Worm (Caenorhabditis elegans) whole organism, L4 larva: Measurements from ENCODE around the gene aptf-3.

Experiments used
- F10B5.3 ChIP-seq: sonication (generic microtip); optimal IDR thresholded peaks from 2 replicates; lab custom pipeline; 2016; ENCODE audit warnings: mild to moderate bottlenecking, missing genetic modification characterization, missing compliant biosample characterization
- F49E8.2 ChIP-seq: sonication (generic microtip); optimal IDR thresholded peaks from 2 replicates; lab custom pipeline; 2016; ENCODE audit warnings: missing compliant biosample characterization, mild to moderate bottlenecking, missing genetic modification characterization, borderline replicate concordance
- R02D3.7 ChIP-seq: fragments of 150-350 bp; sonication (generic microtip); optimal IDR thresholded peaks from 3 replicates; lab custom pipeline; 2014; ENCODE audit warnings: missing biosample characterization, missing genetic modification characterization
- T20F7.1 ChIP-seq: fragments of 200-800 bp; sonication (Bioruptor generic); optimal IDR thresholded peaks from 2 replicates; lab custom pipeline; 2018; ENCODE audit warnings: mild to moderate bottlenecking, missing genetic modification characterization, missing compliant biosample characterization
- Y105C5A.15 ChIP-seq: fragments of 200-800 bp; sonication (Bioruptor generic); IDR thresholded peaks from 2 replicates; pipeline ENCODE4 v1.3.6; 2022; ENCODE audit warnings: missing genetic modification characterization, missing compliant biosample characterization
- Y5F2A.4 ChIP-seq: fragments of 200-800 bp; sonication (Bioruptor generic); optimal IDR thresholded peaks from 2 replicates; lab custom pipeline; 2018; ENCODE audit warnings: mild to moderate bottlenecking, missing genetic modification characterization, missing compliant biosample characterization
- Y75B8A.6 ChIP-seq: fragments of 200-800 bp; sonication (Bioruptor generic); IDR thresholded peaks from 2 replicates; pipeline ENCODE4 v1.3.6; 2022; ENCODE audit warnings: missing genetic modification reagents, missing genetic modification characterization, missing compliant biosample characterization
- ZK546.5 ChIP-seq, 2 experiments: sonication (generic microtip); optimal IDR thresholded peaks; 2 replicates each; lab custom pipeline; 2017; ENCODE audit warnings: missing biosample characterization in 2 of 2, missing genetic modification characterization in 2 of 2
- aha-1 ChIP-seq: fragments of 150-350 bp; peaks from one replicate; lab custom pipeline; 2014; ENCODE audit warnings: missing biosample characterization, missing genetic modification characterization
- ama-1 ChIP-seq: fragments of 150-350 bp; optimal IDR thresholded peaks from 2 replicates; lab custom pipeline; 2014; ENCODE audit warnings: inconsistent platforms, mixed read lengths
- attf-4 ChIP-seq: sonication (generic microtip); optimal IDR thresholded peaks from 3 replicates; lab custom pipeline; 2017; ENCODE audit warnings: missing biosample characterization, missing genetic modification characterization
- ceh-20 ChIP-seq: fragments of 200-800 bp; sonication (Bioruptor generic); IDR thresholded peaks from 2 replicates; pipeline ENCODE4 v1.3.6; 2022; ENCODE audit warnings: missing genetic modification reagents, missing genetic modification characterization, missing compliant biosample characterization
- ceh-28 ChIP-seq: fragments of 150-350 bp; optimal IDR thresholded peaks from 2 replicates; lab custom pipeline; 2014; ENCODE audit warnings: missing biosample characterization, missing genetic modification reagents, missing genetic modification characterization
- ceh-62 ChIP-seq: sonication (generic microtip); optimal IDR thresholded peaks from 2 replicates; lab custom pipeline; 2017; ENCODE audit warnings: missing biosample characterization, missing genetic modification characterization
- ces-1 ChIP-seq: fragments of 150-350 bp; sonication (generic microtip); optimal IDR thresholded peaks from 4 replicates; lab custom pipeline; 2014; ENCODE audit warnings: missing biosample characterization, missing genetic modification reagents, missing genetic modification characterization
- daf-16 ChIP-seq, 3 experiments: sonication (generic microtip); optimal IDR thresholded peaks; 2 replicates each; lab custom pipeline; 2016 to 2017; ENCODE audit warnings: missing genetic modification characterization in 3 of 3, missing genetic modification reagents in 3 of 3, mild to moderate bottlenecking in 2 of 3, missing compliant biosample characterization in 2 of 3, missing biosample characterization in 1 of 3, moderate library complexity in 1 of 3
- dmd-8 ChIP-seq: fragments of 200-800 bp; sonication (Bioruptor generic); IDR thresholded peaks from 2 replicates; pipeline ENCODE4 v1.3.6; 2022; ENCODE audit warnings: missing genetic modification characterization, missing compliant biosample characterization
- dmd-9 ChIP-seq: fragments of 200-800 bp; sonication (Bioruptor generic); IDR thresholded peaks from 2 replicates; pipeline ENCODE4 v1.3.6; 2022; ENCODE audit warnings: missing genetic modification reagents, missing genetic modification characterization, missing compliant biosample characterization
- dve-1 ChIP-seq: sonication (generic microtip); optimal IDR thresholded peaks from 2 replicates; lab custom pipeline; 2017; ENCODE audit warnings: antibody characterized with exemption, mild to moderate bottlenecking, missing genetic modification characterization, missing compliant biosample characterization; ENCODE audit not compliant: insufficient read depth
- egl-43 ChIP-seq: fragments of 200-800 bp; sonication (Bioruptor generic); IDR thresholded peaks from 2 replicates; pipeline ENCODE4 v1.3.6; 2022; ENCODE audit warnings: missing genetic modification reagents, missing genetic modification characterization, missing compliant biosample characterization
- fkh-10 ChIP-seq: fragments of 150-350 bp; optimal IDR thresholded peaks from 2 replicates; lab custom pipeline; 2014; ENCODE audit warnings: missing biosample characterization, missing genetic modification reagents, missing genetic modification characterization
- gei-8 ChIP-seq: fragments of 200-800 bp; sonication (Bioruptor generic); optimal IDR thresholded peaks from 2 replicates; lab custom pipeline; 2018; ENCODE audit warnings: mild to moderate bottlenecking, missing genetic modification characterization, missing compliant biosample characterization
- hlh-11 ChIP-seq: fragments of 200-800 bp; sonication (Bioruptor generic); optimal IDR thresholded peaks from 2 replicates; lab custom pipeline; 2018; ENCODE audit warnings: mild to moderate bottlenecking, missing genetic modification characterization, missing compliant biosample characterization
- hlh-30 ChIP-seq: sonication (generic microtip); optimal IDR thresholded peaks from 2 replicates; lab custom pipeline; 2017; ENCODE audit warnings: antibody characterized with exemption, mild to moderate bottlenecking, missing genetic modification characterization, missing compliant biosample characterization; ENCODE audit not compliant: insufficient read depth
- hmg-1.1 ChIP-seq: fragments of 200-800 bp; sonication (Bioruptor generic); IDR thresholded peaks from 2 replicates; pipeline ENCODE4 v1.3.6; 2022; ENCODE audit warnings: missing genetic modification reagents, missing genetic modification characterization, missing compliant biosample characterization
- jun-1 ChIP-seq: fragments of 150-350 bp; optimal IDR thresholded peaks from 2 replicates; lab custom pipeline; 2014; ENCODE audit warnings: missing biosample characterization, missing genetic modification reagents, missing genetic modification characterization
- lim-7 ChIP-seq: fragments of 200-800 bp; sonication (Bioruptor generic); IDR thresholded peaks from 2 replicates; pipeline ENCODE4 v1.3.6; 2022; ENCODE audit warnings: missing genetic modification characterization, missing compliant biosample characterization
- lin-1 ChIP-seq: fragments of 200-800 bp; sonication (Bioruptor generic); IDR thresholded peaks from 2 replicates; pipeline ENCODE4 v1.3.6; 2022; ENCODE audit warnings: missing genetic modification reagents, missing genetic modification characterization, missing compliant biosample characterization
- lin-13 ChIP-seq: fragments of 150-350 bp; optimal IDR thresholded peaks from 2 replicates; lab custom pipeline; 2014; ENCODE audit warnings: missing biosample characterization, missing genetic modification reagents, missing genetic modification characterization
- lin-38 ChIP-seq: fragments of 200-800 bp; sonication (Bioruptor generic); IDR thresholded peaks from 2 replicates; pipeline ENCODE4 v1.3.6; 2022; ENCODE audit warnings: missing genetic modification reagents, missing genetic modification characterization, missing compliant biosample characterization
- madf-5 ChIP-seq, 2 experiments: fragments of 200-800 bp; sonication (Bioruptor generic); IDR thresholded peaks; 2 replicates each; pipeline ENCODE4 v1.3.6; 2022; ENCODE audit warnings: missing compliant biosample characterization in 2 of 2, missing genetic modification characterization in 2 of 2
- mes-2 ChIP-seq: sonication (generic microtip); optimal IDR thresholded peaks from 2 replicates; lab custom pipeline; 2016; ENCODE audit warnings: missing genotype, mild to moderate bottlenecking, missing genetic modification characterization, missing compliant biosample characterization; ENCODE audit not compliant: poor library complexity, severe bottlenecking
- nhr-11 ChIP-seq: fragments of 150-350 bp; optimal IDR thresholded peaks from 2 replicates; lab custom pipeline; 2014; ENCODE audit warnings: missing biosample characterization, missing genetic modification characterization
- nhr-25 ChIP-seq: sonication (generic microtip); optimal IDR thresholded peaks from 2 replicates; lab custom pipeline; 2017; ENCODE audit warnings: missing genetic modification characterization, mild to moderate bottlenecking, missing compliant biosample characterization, antibody characterized with exemption, moderate library complexity, borderline replicate concordance; ENCODE audit not compliant: insufficient read depth
- nhr-28 ChIP-seq: fragments of 150-350 bp; optimal IDR thresholded peaks from 2 replicates; lab custom pipeline; 2014; ENCODE audit warnings: missing biosample characterization, missing genetic modification characterization
- nhr-42 ChIP-seq: fragments of 200-800 bp; sonication (Bioruptor generic); IDR thresholded peaks from 2 replicates; pipeline ENCODE4 v1.3.6; 2022; ENCODE audit warnings: missing genetic modification characterization, missing compliant biosample characterization
- nhr-6 ChIP-seq: fragments of 150-350 bp; optimal IDR thresholded peaks from 2 replicates; lab custom pipeline; 2014; ENCODE audit warnings: missing biosample characterization, missing genetic modification characterization
- pha-4 ChIP-seq, 2 experiments: fragments of 150-350 bp in 1 of 2; fragments of 200-800 bp in 1 of 2; sonication (Bioruptor generic) in 1 of 2; IDR thresholded peaks in 1 of 2; optimal IDR thresholded peaks in 1 of 2; 2 replicates each; pipeline versions ENCODE4 v1.3.6 to Lab custom; 2014 to 2022; ENCODE audit warnings: missing genetic modification characterization in 2 of 2, missing genetic modification reagents in 2 of 2, missing biosample characterization in 1 of 2, missing compliant biosample characterization in 1 of 2
- php-3 ChIP-seq: fragments of 200-800 bp; sonication (Bioruptor generic); IDR thresholded peaks from 2 replicates; pipeline ENCODE4 v1.3.6; 2022; ENCODE audit warnings: missing genetic modification reagents, missing genetic modification characterization, missing compliant biosample characterization
- set-16 ChIP-seq: fragments of 200-800 bp; sonication (Bioruptor generic); IDR thresholded peaks from 2 replicates; pipeline ENCODE4 v1.3.6; 2022; ENCODE audit warnings: missing genetic modification reagents, missing genetic modification characterization, missing compliant biosample characterization
- skn-1 ChIP-seq: fragments of 150-350 bp; optimal IDR thresholded peaks from 2 replicates; lab custom pipeline; 2014; ENCODE audit warnings: missing biosample characterization, missing genetic modification characterization
- snpc-1.2 ChIP-seq: fragments of 200-800 bp; sonication (Bioruptor generic); IDR thresholded peaks from 2 replicates; pipeline ENCODE4 v1.3.6; 2022; ENCODE audit warnings: missing genetic modification reagents, missing genetic modification characterization, missing compliant biosample characterization
- spr-3 ChIP-seq: fragments of 200-800 bp; sonication (Bioruptor generic); optimal IDR thresholded peaks from 2 replicates; lab custom pipeline; 2018; ENCODE audit warnings: mild to moderate bottlenecking, missing genetic modification characterization, missing compliant biosample characterization
- tra-1 ChIP-seq: fragments of 200-800 bp; sonication (Bioruptor generic); IDR thresholded peaks from 2 replicates; pipeline ENCODE4 v1.3.6; 2022; ENCODE audit warnings: missing genetic modification reagents, missing genetic modification characterization, missing compliant biosample characterization
- unc-39 ChIP-seq: sonication (generic microtip); optimal IDR thresholded peaks from 2 replicates; lab custom pipeline; 2017; ENCODE audit warnings: missing biosample characterization, missing genetic modification characterization
- zag-1 ChIP-seq: fragments of 150-350 bp; optimal IDR thresholded peaks from 2 replicates; lab custom pipeline; 2014; ENCODE audit warnings: missing biosample characterization, missing genetic modification characterization
- zfp-2 ChIP-seq: sonication (generic microtip); optimal IDR thresholded peaks from 2 replicates; lab custom pipeline; 2016; ENCODE audit warnings: mild to moderate bottlenecking, missing genetic modification characterization, missing compliant biosample characterization
- zfp-3 ChIP-seq: fragments of 200-800 bp; sonication (Bioruptor generic); conservative IDR thresholded peaks from 2 replicates; pipeline ENCODE4 v1.3.6; 2022; ENCODE audit warnings: missing genetic modification reagents, missing genetic modification characterization, missing compliant biosample characterization
- zip-2 ChIP-seq: fragments of 150-350 bp; optimal IDR thresholded peaks from 2 replicates; lab custom pipeline; 2014; ENCODE audit warnings: missing biosample characterization, missing genetic modification characterization
- ztf-11 ChIP-seq: fragments of 150-350 bp; optimal IDR thresholded peaks from 2 replicates; lab custom pipeline; 2014; ENCODE audit warnings: missing biosample characterization, missing genetic modification characterization

Gene aptf-3

ce11 chrII:8546975-8547374 lies 47.0 kb upstream of the aptf-3 start (continued):
- TF ChIP-seq spr-3 (GFP tag; lab: Kevin White, UChicago) = peak; percentile 79
- TF ChIP-seq F10B5.3 = no peak
- TF ChIP-seq F49E8.2 = peak; percentile 55
- no peak; the same call in none of the 2 replicates for TF ChIP-seq hmg-1.1 (GFP tag; lab: Robert Waterston, UW)
- peak; percentile 92 for TF ChIP-seq tra-1 (GFP tag; lab: Robert Waterston, UW)
- no peak for TF ChIP-seq ceh-28 (tag; lab: Kevin White, UChicago)
- TF ChIP-seq attf-4 = no peak
- TF ChIP-seq gei-8 (GFP tag; lab: Kevin White, UChicago) = peak; percentile 84
- TF ChIP-seq nhr-25 = no peak
- peak; percentile 88 for TF ChIP-seq nhr-42
- TF ChIP-seq zag-1 (tag; lab: Kevin White, UChicago) = no peak
- TF ChIP-seq Y5F2A.4 (GFP tag; lab: Kevin White, UChicago) = peak; percentile 80
- TF ChIP-seq ama-1 = no peak
- TF ChIP-seq lin-13 = peak; percentile 71
- TF ChIP-seq nhr-28 (tag; lab: Kevin White, UChicago) = peak; percentile 54
- TF ChIP-seq dmd-9 (GFP tag; lab: Robert Waterston, UW) = 0 out of 2 replicates have a peak, but pooled peaks have one; percentile 66
- peak; percentile 95 for TF ChIP-seq pha-4 (GFP tag; IDR thresholded peaks at IDR 0.05; lab: Robert Waterston, UW)
- TF ChIP-seq pha-4 (tag; optimal IDR thresholded peaks at IDR 0.05; lab: Kevin White, UChicago) = no peak
- TF ChIP-seq lim-7 (GFP tag; lab: Robert Waterston, UW) = peak; percentile 98
- TF ChIP-seq egl-43 (GFP tag; lab: Robert Waterston, UW) = no peak
- no peak for TF ChIP-seq fkh-10
- no peak for TF ChIP-seq set-16
- TF ChIP-seq ztf-11 (tag; lab: Kevin White, UChicago) = no peak
- TF ChIP-seq ceh-62 (tag; lab: Kevin White, UChicago) = no peak
- TF ChIP-seq zfp-3 (GFP tag; lab: Robert Waterston, UW) = peak; percentile 72
- TF ChIP-seq Y105C5A.15 (GFP tag; lab: Robert Waterston, UW) = no peak; the same call in 1 of the 2 replicates
- TF ChIP-seq snpc-1.2 (GFP tag; lab: Robert Waterston, UW) = no peak; the same call in 1 of the 2 replicates
- TF ChIP-seq madf-5 (GFP tag; IDR thresholded peaks at IDR 0.05; lab: Robert Waterston, UW) = peak in 1 of 2 experiments; percentile 83; a peak in 2 of 4 replicates
- peak; percentile 95 for TF ChIP-seq aha-1 (tag; lab: Kevin White, UChicago)
- TF ChIP-seq nhr-11 (tag; lab: Kevin White, UChicago) = peak; percentile 32
- TF ChIP-seq dmd-8 = no peak; the same call in none of the 2 replicates
- TF ChIP-seq nhr-6 (tag; lab: Kevin White, UChicago) = peak; percentile 84
- TF ChIP-seq lin-1 = peak; percentile 79
- TF ChIP-seq hlh-11 (tag; lab: Kevin White, UChicago) = peak; percentile 72
- no peak for TF ChIP-seq ceh-20 (GFP tag; lab: Robert Waterston, UW)
- no peak for TF ChIP-seq skn-1 (tag; lab: Kevin White, UChicago)
- TF ChIP-seq lin-38 (GFP tag; lab: Robert Waterston, UW) = no peak; the same call in 1 of the 2 replicates
- no peak for TF ChIP-seq mes-2 (tag; lab: Kevin White, UChicago)
- peak; percentile 69 for TF ChIP-seq T20F7.1 (GFP tag; lab: Kevin White, UChicago)
- peak; percentile 63 for TF ChIP-seq zfp-2 (tag; lab: Kevin White, UChicago)
- TF ChIP-seq ZK546.5 (tag; optimal IDR thresholded peaks at IDR 0.05; lab: Kevin White, UChicago) = no peak
- no peak for TF ChIP-seq unc-39 (tag; lab: Kevin White, UChicago)
- TF ChIP-seq daf-16 (GFP tag; optimal IDR thresholded peaks at IDR 0.05; lab: Kevin White, UChicago) = peak; percentile 54 to 86
- TF ChIP-seq daf-16 (tag; optimal IDR thresholded peaks at IDR 0.05; lab: Kevin White, UChicago) = peak; percentile 77
- TF ChIP-seq hlh-30 (tag; lab: Kevin White, UChicago) = peak; percentile 74
- no peak for TF ChIP-seq jun-1 (tag; lab: Kevin White, UChicago)
- TF ChIP-seq ces-1 (GFP tag; lab: Kevin White, UChicago) = no peak
- no peak for TF ChIP-seq dve-1 (tag; lab: Kevin White, UChicago)
- no peak for TF ChIP-seq zip-2 (tag; lab: Kevin White, UChicago)
- TF ChIP-seq R02D3.7 (tag; lab: Kevin White, UChicago) = peak; percentile 7
- TF ChIP-seq php-3 (GFP tag; lab: Robert Waterston, UW) = no peak; the same call in 1 of the 2 replicates
- peak; percentile 61; the same call in 1 of the 2 replicates for TF ChIP-seq Y75B8A.6 (GFP tag; lab: Robert Waterston, UW)
